Worm (Caenorhabditis elegans): ENCODE data around the gene npr-36.
"Not testable (repeated sequence)": the region's sequence is repeated elsewhere in the genome, so short reads cannot be mapped to it uniquely, and the experiment has no call there.

The npr-36 gene

DNA sequence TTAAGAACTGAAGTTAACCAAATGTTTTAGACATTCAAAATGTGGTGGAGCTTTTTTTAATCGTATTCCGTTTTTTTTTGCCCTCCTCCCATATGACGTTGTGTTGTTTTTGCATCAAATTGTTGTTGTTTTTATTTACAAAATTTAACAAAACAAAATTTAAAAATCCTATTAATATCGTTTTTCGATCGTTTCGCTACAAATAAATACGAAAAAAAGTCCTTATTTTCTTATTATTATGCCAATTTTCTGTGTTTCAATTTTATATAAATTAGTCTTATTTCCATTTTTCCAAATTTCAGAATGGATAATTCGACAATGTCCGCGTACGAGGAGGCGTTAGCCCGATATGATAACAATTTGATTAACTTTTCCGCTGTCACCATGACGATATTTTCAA lies at the start of gene npr-36:
npr-36 (plus strand) TSS at position 301 of the 400 bp plus-strand sequence.
- TF ChIP-seq skn-1 (tag; optimal IDR thresholded peaks at IDR 0.05) = no peak
- no peak for TF ChIP-seq sma-3 (GFP tag; optimal IDR thresholded peaks at IDR 0.05)
- TF ChIP-seq mab-5 (tag; optimal IDR thresholded peaks at IDR 0.05) = no peak
- TF ChIP-seq ceh-16 (tag; optimal IDR thresholded peaks at IDR 0.05) = no peak
- no peak for TF ChIP-seq nhr-12 (tag; optimal IDR thresholded peaks at IDR 0.05)
- no peak for TF ChIP-seq fos-1 (tag; optimal IDR thresholded peaks at IDR 0.05)
- TF ChIP-seq snpc-4 (tag; optimal IDR thresholded peaks at IDR 0.05) = no peak
- TF ChIP-seq ama-1 (optimal IDR thresholded peaks at IDR 0.05) = no peak

DNA sequence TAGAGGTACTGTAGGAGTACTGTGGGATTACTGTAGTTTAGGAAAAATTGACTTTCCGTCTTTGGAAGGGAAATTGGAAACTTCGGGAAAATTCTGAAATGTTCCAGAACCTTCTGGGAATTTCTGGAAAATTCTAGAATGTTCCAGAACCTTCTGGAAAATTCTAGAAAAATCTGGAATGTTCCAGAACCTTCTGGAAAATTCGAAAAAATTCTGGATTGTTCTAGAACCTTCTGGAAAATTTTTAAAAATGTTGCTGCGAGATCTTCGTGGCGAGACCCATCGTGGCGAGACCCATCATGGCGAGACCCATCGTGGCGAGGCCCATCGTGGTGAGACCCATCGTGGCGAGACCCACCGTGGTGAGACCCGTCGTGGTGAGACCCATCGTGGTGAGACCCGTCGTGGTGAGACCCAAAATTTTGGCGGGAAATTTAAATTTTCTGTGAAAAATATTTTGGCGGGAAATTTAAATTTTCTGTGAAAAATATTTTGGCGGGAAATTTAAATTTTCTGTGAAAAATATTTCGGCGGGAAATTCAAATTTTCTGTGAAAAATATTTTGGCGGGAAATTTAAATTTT lies 48.7 kb upstream of the npr-36 start, which contains the start of gene C53C11.4:
C53C11.4 (plus strand) TSS at position 179 of the 583 bp plus-strand sequence.
- TF ChIP-seq nhr-10, F13H6.1, sem-4 (tag; optimal IDR thresholded peaks at IDR 0.05): not testable (repeated sequence)

DNA sequence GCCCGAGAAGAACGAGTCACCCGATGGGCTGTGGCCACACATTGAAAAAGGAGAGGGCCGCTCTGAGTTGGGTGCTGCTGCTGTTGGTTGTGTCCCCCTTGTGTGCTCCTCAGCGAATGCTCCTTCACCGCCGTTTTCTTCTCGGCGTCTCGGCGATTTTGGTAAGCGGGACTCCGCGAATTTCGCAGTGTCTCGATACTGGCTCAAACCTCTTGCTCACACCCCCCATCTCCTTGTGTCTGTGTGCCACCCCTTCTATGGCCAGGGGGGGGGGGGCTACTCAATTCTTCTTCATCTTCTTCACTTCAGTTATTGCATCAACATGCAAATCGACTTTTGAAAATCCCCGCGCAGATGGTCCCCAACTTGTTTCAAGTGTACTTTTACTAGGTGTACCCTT lies 44.6 kb upstream of the npr-36 start:
- no peak for TF ChIP-seq egl-27 (tag; optimal IDR thresholded peaks at IDR 0.05)
- TF ChIP-seq ceh-82 (tag; optimal IDR thresholded peaks at IDR 0.05) = no peak
- no peak for TF ChIP-seq ztf-11 (tag; optimal IDR thresholded peaks at IDR 0.05)
- no peak for TF ChIP-seq nhr-77 (tag; optimal IDR thresholded peaks at IDR 0.05)
- peak; percentile 39 for TF ChIP-seq unc-55 (GFP tag; optimal IDR thresholded peaks at IDR 0.05)
- TF ChIP-seq sma-3 (GFP tag; optimal IDR thresholded peaks at IDR 0.05) = no peak
- peak; percentile 49 for TF ChIP-seq lin-11 (tag; optimal IDR thresholded peaks at IDR 0.05)
- TF ChIP-seq nhr-21 (tag; optimal IDR thresholded peaks at IDR 0.05) = no peak
- TF ChIP-seq alr-1 (tag; optimal IDR thresholded peaks at IDR 0.05) = no peak
- no peak for TF ChIP-seq nhr-237 (tag; optimal IDR thresholded peaks at IDR 0.05)
- no peak for TF ChIP-seq peb-1 (tag; optimal IDR thresholded peaks at IDR 0.05)
- no peak for TF ChIP-seq ZK546.5 (tag; optimal IDR thresholded peaks at IDR 0.05)
- TF ChIP-seq lsy-2 (tag; optimal IDR thresholded peaks at IDR 0.05) = peak; percentile 1 to 10
- no peak for TF ChIP-seq mab-5 (tag; optimal IDR thresholded peaks at IDR 0.05)
- TF ChIP-seq unc-39 (tag; optimal IDR thresholded peaks at IDR 0.05) = no peak
- TF ChIP-seq snpc-4 (tag; optimal IDR thresholded peaks at IDR 0.05) = no peak
- peak; percentile 16 for TF ChIP-seq nhr-129 (tag; optimal IDR thresholded peaks at IDR 0.05)
- no peak for TF ChIP-seq ztf-1 (GFP tag; conservative IDR thresholded peaks at IDR 0.05)
- no peak for TF ChIP-seq gmeb-1 (tag; optimal IDR thresholded peaks at IDR 0.05)
- TF ChIP-seq unc-62 (GFP tag; optimal IDR thresholded peaks at IDR 0.05) = no peak
- no peak for TF ChIP-seq sem-4 (tag; optimal IDR thresholded peaks at IDR 0.05)
- TF ChIP-seq ceh-16 (tag; optimal IDR thresholded peaks at IDR 0.05) = no peak
- peak; percentile 55 for TF ChIP-seq F13H6.1 (tag; optimal IDR thresholded peaks at IDR 0.05)
- peak; percentile 4 for TF ChIP-seq crh-2 (tag; optimal IDR thresholded peaks at IDR 0.05)
- no peak for TF ChIP-seq nhr-6 (tag; optimal IDR thresholded peaks at IDR 0.05)
- no peak for TF ChIP-seq nhr-25 (tag; optimal IDR thresholded peaks at IDR 0.05)
- peak; percentile 36 for TF ChIP-seq zag-1 (tag; optimal IDR thresholded peaks at IDR 0.05)
- no peak for TF ChIP-seq Y55F3AM.14 (GFP tag; optimal IDR thresholded peaks at IDR 0.05)
- TF ChIP-seq C34F6.9 (tag; optimal IDR thresholded peaks at IDR 0.05) = peak; percentile 46

DNA sequence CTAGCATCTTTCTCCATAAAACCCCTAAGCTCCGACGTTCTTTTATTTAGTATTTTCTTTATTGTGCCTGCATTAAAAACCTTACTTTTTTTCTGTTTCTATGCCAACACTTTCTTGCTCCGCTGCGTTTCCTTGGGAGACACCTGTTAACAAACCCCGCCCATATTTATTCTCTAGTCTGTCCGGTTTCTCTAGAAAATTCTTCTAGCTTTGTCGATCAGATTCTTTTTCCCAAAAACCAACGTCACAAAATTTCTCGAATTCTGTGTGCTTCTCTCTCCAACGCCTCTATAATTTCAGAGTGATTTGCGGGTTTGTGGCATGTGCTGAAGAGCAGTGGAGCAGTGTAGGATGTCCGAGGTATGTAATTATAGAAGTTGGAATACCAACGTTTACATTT lies 41.3 kb upstream of the npr-36 start, which contains the start of gene ptr-5:
ptr-5 (plus strand) TSS at position 301 of the 400 bp plus-strand sequence.
- TF ChIP-seq sma-3 (GFP tag; optimal IDR thresholded peaks at IDR 0.05) (no peak), nhr-6 (tag; optimal IDR thresholded peaks at IDR 0.05) (no peak), Y55F3AM.14 (GFP tag; optimal IDR thresholded peaks at IDR 0.05) (no peak), nhr-21 (tag; optimal IDR thresholded peaks at IDR 0.05) (no peak), snpc-4 (tag; optimal IDR thresholded peaks at IDR 0.05) (no peak), peb-1 (tag; optimal IDR thresholded peaks at IDR 0.05) (no peak)

DNA sequence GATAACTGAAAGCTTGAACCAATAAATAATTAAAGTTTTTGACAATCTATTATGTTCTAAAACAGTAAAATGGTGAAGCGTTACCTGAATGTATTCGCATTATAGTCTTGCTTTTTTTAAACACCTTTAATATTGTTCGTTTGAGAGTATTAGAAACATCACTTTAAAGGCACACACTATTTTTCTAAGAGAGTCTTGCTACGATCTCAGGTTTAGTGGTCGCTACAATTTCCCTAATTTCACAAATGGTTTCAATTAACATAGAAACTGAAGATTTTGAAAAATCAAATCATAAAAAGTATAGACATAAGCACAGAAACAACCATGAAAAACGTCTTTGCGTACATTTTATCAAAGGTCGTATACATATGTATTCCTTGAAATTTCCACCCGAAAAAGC lies 39.0 kb upstream of the npr-36 start:
- TF ChIP-seq nhr-11 (tag; optimal IDR thresholded peaks at IDR 0.05) (no peak), gmeb-1 (tag; optimal IDR thresholded peaks at IDR 0.05) (no peak), nhr-12 (tag; optimal IDR thresholded peaks at IDR 0.05) (no peak), Y55F3AM.14 (GFP tag; optimal IDR thresholded peaks at IDR 0.05) (no peak), crh-2 (tag; optimal IDR thresholded peaks at IDR 0.05) (no peak), F13H6.1 (tag; optimal IDR thresholded peaks at IDR 0.05) (no peak), ztf-1 (GFP tag; conservative IDR thresholded peaks at IDR 0.05) (no peak), unc-55 (GFP tag; optimal IDR thresholded peaks at IDR 0.05) (no peak), aly-2 (tag; optimal IDR thresholded peaks at IDR 0.05) (no peak), R02D3.7 (tag; optimal IDR thresholded peaks at IDR 0.05) (no peak), elt-1 (tag; optimal IDR thresholded peaks at IDR 0.05) (no peak), ztf-11 (tag; optimal IDR thresholded peaks at IDR 0.05) (no peak), sma-9 (GFP tag; optimal IDR thresholded peaks at IDR 0.05) (no peak), sma-9 (tag; optimal IDR thresholded peaks at IDR 0.05) (no peak), mbf-1 (tag; optimal IDR thresholded peaks at IDR 0.05) (no peak), lin-39 (tag; optimal IDR thresholded peaks at IDR 0.05) (no peak), sma-3 (GFP tag; optimal IDR thresholded peaks at IDR 0.05) (no peak), nhr-10 (tag; optimal IDR thresholded peaks at IDR 0.05) (no peak), ama-1 (optimal IDR thresholded peaks at IDR 0.05) (no peak)
